Fruit fly (Drosophila melanogaster) whole organism, adult: ENCODE results near the gene Ir92a.

Experiments used
- CG11617 ChIP-seq: fragments of 200-800 bp; sonication (Bioruptor generic); optimal IDR thresholded peaks from 2 replicates; lab custom pipeline; 2017; ENCODE audit warnings: mild to moderate bottlenecking, missing biosample characterization, missing genetic modification reagents, missing genetic modification characterization
- CG5204 ChIP-seq: fragments of 200-800 bp; sonication (Bioruptor generic); optimal IDR thresholded peaks from 2 replicates; lab custom pipeline; 2016; ENCODE audit warnings: missing biosample characterization, missing genetic modification characterization
- CG7045 ChIP-seq: fragments of 200-800 bp; sonication (Bioruptor generic); optimal IDR thresholded peaks from 2 replicates; lab custom pipeline; 2017; ENCODE audit warnings: missing biosample characterization, mild to moderate bottlenecking, missing genetic modification characterization
- CG7101 ChIP-seq: fragments of 200-800 bp; sonication (Bioruptor generic); optimal IDR thresholded peaks from 2 replicates; lab custom pipeline; 2018; ENCODE audit warnings: missing biosample characterization, mild to moderate bottlenecking, missing genetic modification characterization, moderate library complexity
- Crg-1 ChIP-seq: fragments of 200-800 bp; sonication (Bioruptor generic); optimal IDR thresholded peaks from 2 replicates; lab custom pipeline; 2016; ENCODE audit warnings: missing biosample characterization, missing genetic modification characterization
- Hr96 ChIP-seq: fragments of 200-800 bp; sonication (Bioruptor generic); optimal IDR thresholded peaks from 2 replicates; lab custom pipeline; 2016; ENCODE audit warnings: missing biosample characterization, missing genetic modification characterization
- Mnt ChIP-seq: fragments of 200-800 bp; sonication (Bioruptor generic); optimal IDR thresholded peaks from 2 replicates; lab custom pipeline; 2016; ENCODE audit warnings: missing biosample characterization, mild to moderate bottlenecking, missing genetic modification characterization
- cic ChIP-seq: fragments of 200-800 bp; sonication (Bioruptor generic); optimal IDR thresholded peaks from 2 replicates; lab custom pipeline; 2017; ENCODE audit warnings: missing biosample characterization, mild to moderate bottlenecking, missing genetic modification characterization, moderate library complexity
- kay ChIP-seq: fragments of 200-800 bp; sonication (Bioruptor generic); peaks from one replicate; lab custom pipeline; 2016; ENCODE audit warnings: missing biosample characterization, missing genetic modification characterization, borderline replicate concordance
- toe ChIP-seq: fragments of 200-800 bp; sonication (Bioruptor generic); optimal IDR thresholded peaks from 2 replicates; lab custom pipeline; 2016; ENCODE audit warnings: missing biosample characterization, missing genetic modification characterization

DNA sequence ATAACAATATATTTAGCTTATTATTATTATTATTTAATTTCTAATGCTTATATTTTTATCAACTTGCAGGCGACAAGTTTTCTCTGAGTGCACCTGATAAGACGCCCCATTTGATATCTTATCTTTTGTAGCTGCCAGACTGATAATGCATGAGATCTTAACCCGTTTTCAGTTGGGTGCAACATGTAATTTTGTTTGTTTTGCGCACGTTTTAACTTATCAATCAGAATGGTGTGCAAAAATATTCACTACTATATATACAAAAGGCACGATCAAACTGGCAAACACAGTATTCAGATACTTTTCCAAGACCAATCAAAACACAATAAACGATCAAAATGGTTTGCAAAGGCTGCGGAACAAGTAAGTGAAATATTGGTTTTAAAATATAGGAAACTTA, 21.2 kb downstream of the Ir92a start, which contains the start of gene MtnC:
- no peak for TF ChIP-seq CG7045 (GFP tag; lab: Kevin White, UChicago)
- TF ChIP-seq CG7101 (tag; lab: Kevin White, UChicago), result peak; percentile 35
- peak; percentile 21 for TF ChIP-seq kay (GFP tag; lab: Kevin White, UChicago)
- no peak for TF ChIP-seq Crg-1 (GFP tag; lab: Kevin White, UChicago)
- no peak for TF ChIP-seq CG11617 (GFP tag; lab: Kevin White, UChicago)
- TF ChIP-seq CG5204 (GFP tag; lab: Kevin White, UChicago), result no peak
- TF ChIP-seq Hr96 (GFP tag; lab: Kevin White, UChicago), result no peak
- no peak for TF ChIP-seq cic (GFP tag; lab: Kevin White, UChicago)
- TF ChIP-seq Mnt (GFP tag; lab: Kevin White, UChicago), result no peak
- TF ChIP-seq toe, result no peak
